Worm (Caenorhabditis elegans): ENCODE data around the gene hadb-1.
A peak's percentile ranks its signal among the peaks of the same experiment; 100 is the strongest.

ce11 chrIII:8656957-8657356 is 31.3 kb downstream of the hadb-1 start:
- TF ChIP-seq vab-15 (tag; optimal IDR thresholded peaks at IDR 0.05) (no peak), alr-1 (tag; optimal IDR thresholded peaks at IDR 0.05; ENCODE audit: borderline replicate concordance) (no peak), lin-39 (tag; optimal IDR thresholded peaks at IDR 0.05) (no peak), nhr-11 (tag; optimal IDR thresholded peaks at IDR 0.05) (no peak), elt-3 (tag; optimal IDR thresholded peaks at IDR 0.05) (peak in 2 of 6 experiments; percentile 26 to 81), pqm-1 (tag; optimal IDR thresholded peaks at IDR 0.05) (no peak)

Measured in whole organism, L1 larva.